Worm (Caenorhabditis elegans) whole organism, L2 larva: ENCODE measurements around the gene F17C11.12.

Experiments used
- C34F6.9 ChIP-seq: fragments of 150-350 bp; optimal IDR thresholded peaks from 2 replicates; lab custom pipeline; 2014; ENCODE audit warnings: missing biosample characterization, missing genetic modification characterization
- F13H6.1 ChIP-seq: sonication (generic microtip); optimal IDR thresholded peaks from 2 replicates; lab custom pipeline; 2016; ENCODE audit warnings: missing genetic modification characterization, missing compliant biosample characterization
- R02D3.7 ChIP-seq: fragments of 150-350 bp; optimal IDR thresholded peaks from 2 replicates; lab custom pipeline; 2014; ENCODE audit warnings: missing biosample characterization, missing genetic modification characterization
- Y55F3AM.14 ChIP-seq: fragments of 200-800 bp; sonication (Bioruptor generic); optimal IDR thresholded peaks from 2 replicates; lab custom pipeline; 2018; ENCODE audit warnings: mild to moderate bottlenecking, missing genetic modification characterization, missing compliant biosample characterization
- aly-2 ChIP-seq: fragments of 150-350 bp; optimal IDR thresholded peaks from 2 replicates; lab custom pipeline; 2014; ENCODE audit warnings: missing biosample characterization, missing genetic modification characterization
- ama-1 ChIP-seq: fragments of 150-350 bp; optimal IDR thresholded peaks from 2 replicates; lab custom pipeline; 2018; ENCODE audit warnings: inconsistent platforms
- blmp-1 ChIP-seq: sonication (generic microtip); optimal IDR thresholded peaks from 2 replicates; lab custom pipeline; 2017; ENCODE audit warnings: missing genetic modification characterization, mild to moderate bottlenecking, missing compliant biosample characterization, antibody characterized with exemption, moderate library complexity; ENCODE audit not compliant: insufficient read depth
- ceh-16 ChIP-seq: fragments of 150-350 bp; optimal IDR thresholded peaks from 2 replicates; lab custom pipeline; 2014; ENCODE audit warnings: missing biosample characterization, missing genetic modification characterization
- ceh-82 ChIP-seq: fragments of 150-350 bp; optimal IDR thresholded peaks from 2 replicates; lab custom pipeline; 2014; ENCODE audit warnings: missing biosample characterization, missing genetic modification characterization
- crh-2 ChIP-seq: sonication (generic microtip); optimal IDR thresholded peaks from 2 replicates; lab custom pipeline; 2017; ENCODE audit warnings: missing biosample characterization, missing genetic modification characterization
- dmd-4 ChIP-seq: sonication (generic microtip); optimal IDR thresholded peaks from 2 replicates; lab custom pipeline; 2017; ENCODE audit warnings: missing biosample characterization, missing genetic modification characterization
- egl-27 ChIP-seq: sonication (generic microtip); optimal IDR thresholded peaks from 3 replicates; lab custom pipeline; 2017; ENCODE audit warnings: missing biosample characterization, missing genetic modification reagents, missing genetic modification characterization
- elt-1 ChIP-seq: fragments of 150-350 bp; optimal IDR thresholded peaks from 2 replicates; lab custom pipeline; 2014; ENCODE audit warnings: missing biosample characterization, missing genetic modification characterization
- elt-3 ChIP-seq: sonication (generic microtip); optimal IDR thresholded peaks from 2 replicates; lab custom pipeline; 2017; ENCODE audit warnings: missing biosample characterization, missing genetic modification characterization
- fos-1 ChIP-seq: fragments of 150-350 bp; optimal IDR thresholded peaks from 2 replicates; lab custom pipeline; 2014; ENCODE audit warnings: missing biosample characterization, missing genetic modification characterization
- gmeb-1 ChIP-seq: fragments of 150-350 bp; optimal IDR thresholded peaks from 2 replicates; lab custom pipeline; 2014; ENCODE audit warnings: missing biosample characterization, missing genetic modification characterization
- lin-11 ChIP-seq: fragments of 150-350 bp; sonication (generic microtip); optimal IDR thresholded peaks from 2 replicates; lab custom pipeline; 2014; ENCODE audit warnings: missing biosample characterization, missing genetic modification characterization, inconsistent platforms, mixed read lengths
- lin-13 ChIP-seq: fragments of 150-350 bp; optimal IDR thresholded peaks from 2 replicates; lab custom pipeline; 2014; ENCODE audit warnings: missing biosample characterization, missing genetic modification reagents, missing genetic modification characterization
- lin-39 ChIP-seq: fragments of 150-350 bp; optimal IDR thresholded peaks from 2 replicates; lab custom pipeline; 2014; ENCODE audit warnings: missing biosample characterization, missing genetic modification reagents, missing genetic modification characterization
- lsy-2 ChIP-seq, 2 experiments: fragments of 150-350 bp in 1 of 2; sonication (generic microtip) in 1 of 2; optimal IDR thresholded peaks; 2 replicates each; lab custom pipeline; 2014 to 2017; ENCODE audit warnings: missing biosample characterization in 2 of 2, missing genetic modification characterization in 2 of 2
- mab-5 ChIP-seq: fragments of 150-350 bp; optimal IDR thresholded peaks from 2 replicates; lab custom pipeline; 2014; ENCODE audit warnings: missing biosample characterization, missing genetic modification characterization
- mbf-1 ChIP-seq: sonication (generic microtip); optimal IDR thresholded peaks from 2 replicates; lab custom pipeline; 2017; ENCODE audit warnings: missing biosample characterization, missing genetic modification characterization
- nhr-10 ChIP-seq: sonication (generic microtip); optimal IDR thresholded peaks from 2 replicates; lab custom pipeline; 2017; ENCODE audit warnings: missing biosample characterization, missing genetic modification characterization
- nhr-12 ChIP-seq: fragments of 150-350 bp; optimal IDR thresholded peaks from 2 replicates; lab custom pipeline; 2014; ENCODE audit warnings: missing biosample characterization, missing genetic modification characterization
- nhr-129 ChIP-seq: fragments of 150-350 bp; optimal IDR thresholded peaks from 2 replicates; lab custom pipeline; 2014; ENCODE audit warnings: missing biosample characterization, missing genetic modification characterization
- nhr-21 ChIP-seq: fragments of 150-350 bp; optimal IDR thresholded peaks from 2 replicates; lab custom pipeline; 2014; ENCODE audit warnings: missing biosample characterization, missing genetic modification characterization
- nhr-23 ChIP-seq: fragments of 150-350 bp; optimal IDR thresholded peaks from 2 replicates; lab custom pipeline; 2014; ENCODE audit warnings: missing biosample characterization, missing genetic modification reagents, missing genetic modification characterization
- nhr-237 ChIP-seq: fragments of 150-350 bp; optimal IDR thresholded peaks from 2 replicates; lab custom pipeline; 2014; ENCODE audit warnings: missing biosample characterization, missing genetic modification characterization
- nhr-6 ChIP-seq: fragments of 150-350 bp; optimal IDR thresholded peaks from 2 replicates; lab custom pipeline; 2014; ENCODE audit warnings: missing biosample characterization, missing genetic modification characterization
- nhr-77 ChIP-seq: fragments of 150-350 bp; optimal IDR thresholded peaks from 2 replicates; lab custom pipeline; 2014; ENCODE audit warnings: missing biosample characterization, missing genetic modification characterization
- peb-1 ChIP-seq: fragments of 150-350 bp; optimal IDR thresholded peaks from 2 replicates; lab custom pipeline; 2014; ENCODE audit warnings: missing biosample characterization, missing genetic modification characterization
- skn-1 ChIP-seq: sonication (generic microtip); optimal IDR thresholded peaks from 2 replicates; lab custom pipeline; 2017; ENCODE audit warnings: missing biosample characterization, missing genetic modification characterization
- sma-3 ChIP-seq: sonication (generic microtip); optimal IDR thresholded peaks from 2 replicates; lab custom pipeline; 2016; ENCODE audit warnings: missing genetic modification reagents, missing genetic modification characterization, missing compliant biosample characterization
- sma-9 ChIP-seq, 2 experiments: fragments of 150-350 bp in 1 of 2; sonication (generic microtip) in 1 of 2; optimal IDR thresholded peaks; 2 replicates each; lab custom pipeline; 2014 to 2016; ENCODE audit warnings: missing genetic modification characterization in 2 of 2, mild to moderate bottlenecking in 1 of 2, missing biosample characterization in 1 of 2, missing compliant biosample characterization in 1 of 2, missing genetic modification reagents in 1 of 2, moderate library complexity in 1 of 2
- unc-39 ChIP-seq: fragments of 150-350 bp; optimal IDR thresholded peaks from 2 replicates; lab custom pipeline; 2014; ENCODE audit warnings: missing biosample characterization, missing genetic modification characterization
- unc-55 ChIP-seq: fragments of 150-350 bp; sonication (generic microtip); optimal IDR thresholded peaks from 3 replicates; lab custom pipeline; 2014; ENCODE audit warnings: missing biosample characterization, missing genetic modification reagents, missing genetic modification characterization
- unc-62 ChIP-seq: fragments of 150-350 bp; optimal IDR thresholded peaks from 2 replicates; lab custom pipeline; 2014; ENCODE audit warnings: missing biosample characterization, missing genetic modification reagents, missing genetic modification characterization
- zag-1 ChIP-seq: fragments of 150-350 bp; optimal IDR thresholded peaks from 2 replicates; lab custom pipeline; 2014; ENCODE audit warnings: missing biosample characterization, missing genetic modification characterization
- ztf-11 ChIP-seq: sonication (generic microtip); optimal IDR thresholded peaks from 2 replicates; lab custom pipeline; 2017; ENCODE audit warnings: missing biosample characterization, missing genetic modification characterization
- ztf-4 ChIP-seq: fragments of 150-350 bp; optimal IDR thresholded peaks from 2 replicates; lab custom pipeline; 2014; ENCODE audit warnings: missing biosample characterization, missing genetic modification characterization

F17C11.12 gene

DNA sequence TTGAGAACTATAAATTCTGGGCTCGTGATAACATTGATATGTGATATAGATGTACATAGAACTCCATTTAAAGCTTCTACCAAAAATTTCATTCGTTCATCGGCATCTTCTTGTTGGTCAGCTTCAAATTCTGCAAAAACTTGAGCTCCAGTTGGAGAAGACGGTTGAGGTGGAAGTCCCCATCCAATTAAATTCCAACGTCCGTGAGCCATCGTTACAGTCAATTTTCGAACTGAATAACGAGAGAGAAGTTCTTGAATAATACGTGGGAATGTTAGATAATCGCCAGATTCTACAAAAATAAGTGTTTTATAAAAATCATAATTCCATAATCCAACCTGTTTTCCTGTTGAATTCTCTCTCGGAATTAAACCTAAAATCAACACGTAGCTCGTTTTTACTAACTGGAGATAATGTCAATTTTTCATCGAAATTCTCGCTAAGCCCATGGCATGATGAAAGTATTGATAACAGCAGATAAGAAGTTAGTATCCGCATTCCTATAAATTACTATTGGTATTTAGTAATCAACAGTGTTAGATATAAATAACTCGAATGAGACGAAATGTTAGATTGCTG lies 21.7 kb upstream of the F17C11.12 start, which contains the start of gene pigt-1:
TSS of gene pigt-1 (minus strand) at position 500 of the 579 bp plus-strand sequence.
- TF ChIP-seq Y55F3AM.14, result peak; percentile 17
- TF ChIP-seq sma-9 (GFP tag; optimal IDR thresholded peaks at IDR 0.05; lab: Kevin White, UChicago), result peak; percentile 51
- TF ChIP-seq sma-9 (tag; optimal IDR thresholded peaks at IDR 0.05; lab: Kevin White, UChicago), result no peak
- no peak for TF ChIP-seq sma-3
- peak in 1 of 2 experiments; percentile 29 for TF ChIP-seq lsy-2 (tag; optimal IDR thresholded peaks at IDR 0.05; lab: Kevin White, UChicago)
- no peak for TF ChIP-seq elt-3
- TF ChIP-seq lin-13, result peak; percentile 14
- peak; percentile 10 for TF ChIP-seq crh-2 (tag; lab: Kevin White, UChicago)

DNA sequence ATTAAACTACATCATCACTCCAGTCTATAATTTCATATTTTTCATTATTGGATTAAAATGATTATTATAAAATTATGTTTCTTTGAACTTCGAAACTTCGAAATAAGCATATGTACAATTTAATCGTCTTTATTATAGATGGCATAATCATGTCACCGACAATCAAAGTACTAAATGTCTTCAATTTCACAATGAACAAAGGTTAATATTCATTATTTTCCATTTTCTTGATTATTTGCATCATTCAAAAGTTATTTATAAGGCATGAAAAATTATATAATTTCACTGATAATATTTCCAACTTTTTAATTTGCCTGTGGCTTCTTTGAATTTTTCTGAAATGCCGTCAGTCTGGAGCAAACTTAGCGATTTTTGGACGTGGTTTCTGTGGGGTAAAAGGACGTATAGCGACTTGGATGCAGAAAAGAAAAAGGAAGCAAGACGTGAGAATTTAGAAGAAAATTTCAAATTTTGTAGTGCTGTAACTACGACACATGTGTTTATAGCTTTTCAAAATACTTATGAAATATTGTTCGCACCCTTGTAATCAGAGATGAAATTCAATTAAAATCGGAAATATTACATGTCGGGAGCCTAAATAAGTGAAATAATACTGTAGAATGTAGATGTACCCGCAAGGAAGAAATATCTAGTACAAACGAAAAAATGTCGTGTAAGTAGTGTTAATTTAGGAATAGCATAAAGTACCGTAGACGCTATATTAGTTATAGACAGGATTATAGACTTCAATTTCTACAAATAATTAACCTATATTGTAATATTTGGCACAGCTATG lies 19.2 kb upstream of the F17C11.12 start, which contains the start of gene F17C11.13:
TSS of gene F17C11.13 (plus strand) at position 243 of the 796 bp plus-strand sequence.
- peak; percentile 14 for TF ChIP-seq fos-1
- no peak for TF ChIP-seq nhr-10
- TF ChIP-seq, all 48 proteins: peak for 1

DNA sequence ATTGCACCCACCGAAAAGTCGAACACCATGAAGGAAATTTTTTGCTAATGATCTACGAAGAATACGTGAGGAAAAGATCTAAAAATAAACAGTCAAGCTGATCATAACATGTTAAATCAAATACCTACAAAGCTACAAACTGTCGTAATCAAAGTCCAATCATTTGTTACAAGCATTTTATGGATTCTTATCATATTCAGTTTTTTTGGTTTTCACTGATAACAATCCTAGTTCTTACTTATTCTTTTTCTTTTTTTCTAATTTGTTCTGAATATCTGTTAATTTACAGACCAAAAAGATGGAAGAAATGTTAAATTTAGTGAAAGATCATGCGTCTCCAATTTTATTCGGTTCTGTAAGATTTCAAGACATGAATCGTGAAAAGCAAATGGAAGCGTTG lies 18.1 kb upstream of the F17C11.12 start, which contains the start of gene F17C11.6:
TSS of gene F17C11.6 (plus strand) at position 290 of the 400 bp plus-strand sequence.
- TF ChIP-seq gmeb-1 (tag; lab: Kevin White, UChicago), result no peak
- TF ChIP-seq C34F6.9 (tag; lab: Kevin White, UChicago), result no peak
- TF ChIP-seq fos-1, result peak; percentile 2
- TF ChIP-seq nhr-21 (tag; lab: Kevin White, UChicago), result no peak

DNA sequence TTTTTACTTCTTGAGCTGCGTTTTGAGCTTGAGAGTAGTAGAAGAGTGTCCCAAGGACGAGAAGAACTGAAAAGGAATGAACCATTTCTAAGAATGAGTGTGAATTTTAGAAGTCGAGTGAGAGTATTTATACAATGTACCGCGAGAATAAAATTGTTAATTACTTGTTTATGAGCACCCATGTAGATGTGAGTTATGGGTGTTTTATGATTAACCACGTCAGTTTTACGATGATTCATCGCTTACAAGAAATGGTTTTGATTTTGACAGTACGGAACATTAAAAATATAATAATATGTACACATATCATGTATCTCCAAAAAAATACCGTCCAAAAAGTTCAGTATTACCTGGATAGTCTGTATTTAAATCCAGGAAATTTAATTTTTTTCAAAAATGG lies 17.6 kb upstream of the F17C11.12 start, which contains the start of gene clec-221:
TSS of gene clec-221 (minus strand) at position 101 of the 400 bp plus-strand sequence.
- TF ChIP-seq peb-1 (tag; lab: Kevin White, UChicago) (no peak), unc-55 (GFP tag; lab: Kevin White, UChicago) (no peak), Y55F3AM.14 (no peak), nhr-23 (no peak), nhr-77 (tag; lab: Kevin White, UChicago) (no peak), C34F6.9 (tag; lab: Kevin White, UChicago) (no peak), ceh-82 (tag; lab: Kevin White, UChicago) (no peak), mbf-1 (no peak), egl-27 (tag; lab: Kevin White, UChicago) (no peak), lin-39 (tag; lab: Kevin White, UChicago) (no peak), unc-62 (no peak), ama-1 (no peak), unc-39 (tag; lab: Kevin White, UChicago) (no peak), mab-5 (tag; lab: Kevin White, UChicago) (no peak), aly-2 (tag; lab: Kevin White, UChicago) (no peak)

DNA sequence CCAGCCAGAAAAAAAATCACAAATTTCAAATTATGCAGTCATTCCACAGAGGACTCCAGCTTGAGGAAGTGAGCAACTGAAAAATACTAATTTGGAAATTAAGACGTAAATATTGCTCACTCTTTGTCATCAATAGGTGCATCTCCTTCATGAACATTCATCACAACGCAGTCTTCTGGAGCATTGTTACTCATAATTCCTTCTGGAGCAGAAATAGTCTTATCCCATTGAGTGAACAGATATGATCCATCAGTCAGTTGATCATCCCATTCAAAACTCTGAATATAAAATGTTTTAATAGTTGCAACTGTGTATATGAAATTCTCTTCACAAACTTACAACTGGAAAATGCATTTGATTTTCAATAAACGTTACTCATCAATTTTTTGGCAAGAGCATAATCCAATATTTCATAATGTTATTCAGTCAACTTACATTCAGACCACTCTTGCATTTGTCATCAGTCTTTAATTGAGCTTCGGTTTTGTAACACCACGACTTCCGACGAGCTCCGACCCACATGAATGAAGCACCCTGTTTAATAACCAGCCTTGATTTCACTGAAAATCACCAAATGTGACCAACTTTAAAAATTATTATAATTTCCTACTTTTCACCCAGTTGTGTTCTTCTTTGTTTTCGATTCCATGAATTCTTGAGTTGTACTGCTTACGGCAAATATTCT lies 16.9 kb upstream of the F17C11.12 start:
- TF ChIP-seq Y55F3AM.14, result peak; percentile 21
- TF ChIP-seq zag-1 (tag; lab: Kevin White, UChicago), result no peak
- TF ChIP-seq elt-1 (tag; lab: Kevin White, UChicago), result no peak
- TF ChIP-seq lin-13, result peak; percentile 25
- TF ChIP-seq nhr-6 (tag; lab: Kevin White, UChicago), result peak; percentile 32
- no peak for TF ChIP-seq nhr-12 (tag; lab: Kevin White, UChicago)
- no peak for TF ChIP-seq mbf-1
- no peak for TF ChIP-seq unc-62
- TF ChIP-seq dmd-4 (tag; lab: Kevin White, UChicago), result no peak
- TF ChIP-seq F13H6.1 (tag; lab: Kevin White, UChicago), result no peak
- TF ChIP-seq nhr-237 (tag; lab: Kevin White, UChicago), result no peak
- no peak for TF ChIP-seq gmeb-1 (tag; lab: Kevin White, UChicago)
- TF ChIP-seq ceh-16 (tag; lab: Kevin White, UChicago), result no peak
- peak; percentile 20 for TF ChIP-seq sma-9 (GFP tag; optimal IDR thresholded peaks at IDR 0.05; lab: Kevin White, UChicago)
- no peak for TF ChIP-seq sma-9 (tag; optimal IDR thresholded peaks at IDR 0.05; lab: Kevin White, UChicago)
- no peak for TF ChIP-seq R02D3.7 (tag; lab: Kevin White, UChicago)
- TF ChIP-seq lsy-2 (tag; optimal IDR thresholded peaks at IDR 0.05; lab: Kevin White, UChicago), result peak in 1 of 2 experiments; percentile 40
- TF ChIP-seq nhr-23, result no peak
- no peak for TF ChIP-seq lin-39 (tag; lab: Kevin White, UChicago)
- TF ChIP-seq elt-3, result no peak
- no peak for TF ChIP-seq skn-1 (tag; lab: Kevin White, UChicago)
- peak; percentile 9 for TF ChIP-seq blmp-1 (tag; lab: Kevin White, UChicago)
- peak; percentile 60 for TF ChIP-seq ztf-4 (tag; lab: Kevin White, UChicago)
- no peak for TF ChIP-seq peb-1 (tag; lab: Kevin White, UChicago)
- TF ChIP-seq ztf-11 (tag; lab: Kevin White, UChicago), result no peak
- TF ChIP-seq C34F6.9 (tag; lab: Kevin White, UChicago), result no peak
- no peak for TF ChIP-seq nhr-129 (tag; lab: Kevin White, UChicago)
- peak; percentile 74 for TF ChIP-seq ama-1
- TF ChIP-seq nhr-10, result no peak
- no peak for TF ChIP-seq lin-11 (tag; lab: Kevin White, UChicago)
- no peak for TF ChIP-seq aly-2 (tag; lab: Kevin White, UChicago)
